Fruit fly (Drosophila melanogaster): Measurements from ENCODE around the gene Cyp4ae1.

Cyp4ae1 gene

dm6 chrX:2134226-2134880, 44.5 kb upstream of the Cyp4ae1 start (continued):
- TF ChIP-seq ham (GFP tag; IDR thresholded peaks at IDR 0.05) (no peak), sens (GFP tag) (peak; percentile 96), CG33213 (GFP tag; optimal IDR thresholded peaks at IDR 0.05) (peak; percentile 1), z (GFP tag; IDR thresholded peaks at IDR 0.05) (no peak), p53 (GFP tag; optimal IDR thresholded peaks at IDR 0.05) (no peak), sisA (GFP tag; IDR thresholded peaks at IDR 0.05) (peak; percentile 67), Nf-YA (GFP tag; IDR thresholded peaks at IDR 0.05) (no peak), YL-1 (GFP tag; optimal IDR thresholded peaks at IDR 0.05) (no peak), grn (GFP tag; optimal IDR thresholded peaks at IDR 0.05) (no peak), kah (GFP tag; optimal IDR thresholded peaks at IDR 0.05) (peak; percentile 32), trem (tag; optimal IDR thresholded peaks at IDR 0.05) (peak; percentile 59), CG11504 (tag; optimal IDR thresholded peaks at IDR 0.05) (peak; percentile 82), CG10366 (GFP tag; IDR thresholded peaks at IDR 0.05) (peak; percentile 37), Hsf (GFP tag; optimal IDR thresholded peaks at IDR 0.05) (peak; percentile 65), eyg (GFP tag; optimal IDR thresholded peaks at IDR 0.05) (no peak), Sry-δ (GFP tag; optimal IDR thresholded peaks at IDR 0.05) (peak; percentile 22), tap (tag; optimal IDR thresholded peaks at IDR 0.05) (peak; percentile 83), gcm (GFP tag; optimal IDR thresholded peaks at IDR 0.05) (peak; percentile 49), Nf-YB (GFP tag; optimal IDR thresholded peaks at IDR 0.05) (peak; percentile 45), jing (GFP tag; optimal IDR thresholded peaks at IDR 0.05) (peak; percentile 62), CG15011 (GFP tag; optimal IDR thresholded peaks at IDR 0.05) (peak; percentile 49), dan (GFP tag; IDR thresholded peaks at IDR 0.05) (0 out of 2 replicates have a peak, but pooled peaks have one; percentile 28), caup (GFP tag; optimal IDR thresholded peaks at IDR 0.05; ENCODE audit: severe bottlenecking) (peak; percentile 49), CG42726 (GFP tag; IDR thresholded peaks at IDR 0.05; ENCODE audit: partially characterized antibody) (no peak), CG17829 (tag; optimal IDR thresholded peaks at IDR 0.05) (peak; percentile 64), bowl (GFP tag; IDR thresholded peaks at IDR 0.05) (no peak), CG31388 (GFP tag; optimal IDR thresholded peaks at IDR 0.05) (peak; percentile 36), stwl (tag; optimal IDR thresholded peaks at IDR 0.05) (no peak), tin (GFP tag; optimal IDR thresholded peaks at IDR 0.05) (peak; percentile 75), Ravus (GFP tag; IDR thresholded peaks at IDR 0.05) (no peak), HLH54F (GFP tag; optimal IDR thresholded peaks at IDR 0.05) (peak; percentile 27), Lpt (GFP tag; optimal IDR thresholded peaks at IDR 0.05) (no peak), chm (GFP tag; IDR thresholded peaks at IDR 0.05) (peak; percentile 38; the same call in 1 of the 2 replicates), crol (GFP tag; IDR thresholded peaks at IDR 0.05) (no peak), CG6689 (GFP tag; IDR thresholded peaks at IDR 0.05) (peak; percentile 65), Meics (GFP tag; optimal IDR thresholded peaks at IDR 0.05) (peak; percentile 67), CG1832 (GFP tag; optimal IDR thresholded peaks at IDR 0.05) (no peak), Max (GFP tag; optimal IDR thresholded peaks at IDR 0.05) (peak; percentile 36), ERR (GFP tag; optimal IDR thresholded peaks at IDR 0.05) (peak; percentile 32), zfh1 (GFP tag; IDR thresholded peaks at IDR 0.05) (peak; percentile 73), CG15514 (GFP tag; optimal IDR thresholded peaks at IDR 0.05) (peak; percentile 55), fu2 (GFP tag; optimal IDR thresholded peaks at IDR 0.05) (peak; percentile 35), cato (GFP tag; optimal IDR thresholded peaks at IDR 0.05; ENCODE audit: borderline replicate concordance) (peak; percentile 34), vnd (GFP tag; IDR thresholded peaks at IDR 0.05; ENCODE audit: partially characterized antibody) (no peak), psq (GFP tag; optimal IDR thresholded peaks at IDR 0.05) (no peak), phol (tag; optimal IDR thresholded peaks at IDR 0.05) (peak; percentile 79), CG10959 (GFP tag; IDR thresholded peaks at IDR 0.05) (no peak), CG10209 (GFP tag; optimal IDR thresholded peaks at IDR 0.05) (peak; percentile 58), B-H2 (GFP tag; optimal IDR thresholded peaks at IDR 0.05) (no peak), Doc3 (GFP tag; IDR thresholded peaks at IDR 0.05; ENCODE audit: partially characterized antibody) (no peak)
